Fruit fly (Drosophila melanogaster): ENCODE measurements around the gene Past1.

The Past1 gene

DNA sequence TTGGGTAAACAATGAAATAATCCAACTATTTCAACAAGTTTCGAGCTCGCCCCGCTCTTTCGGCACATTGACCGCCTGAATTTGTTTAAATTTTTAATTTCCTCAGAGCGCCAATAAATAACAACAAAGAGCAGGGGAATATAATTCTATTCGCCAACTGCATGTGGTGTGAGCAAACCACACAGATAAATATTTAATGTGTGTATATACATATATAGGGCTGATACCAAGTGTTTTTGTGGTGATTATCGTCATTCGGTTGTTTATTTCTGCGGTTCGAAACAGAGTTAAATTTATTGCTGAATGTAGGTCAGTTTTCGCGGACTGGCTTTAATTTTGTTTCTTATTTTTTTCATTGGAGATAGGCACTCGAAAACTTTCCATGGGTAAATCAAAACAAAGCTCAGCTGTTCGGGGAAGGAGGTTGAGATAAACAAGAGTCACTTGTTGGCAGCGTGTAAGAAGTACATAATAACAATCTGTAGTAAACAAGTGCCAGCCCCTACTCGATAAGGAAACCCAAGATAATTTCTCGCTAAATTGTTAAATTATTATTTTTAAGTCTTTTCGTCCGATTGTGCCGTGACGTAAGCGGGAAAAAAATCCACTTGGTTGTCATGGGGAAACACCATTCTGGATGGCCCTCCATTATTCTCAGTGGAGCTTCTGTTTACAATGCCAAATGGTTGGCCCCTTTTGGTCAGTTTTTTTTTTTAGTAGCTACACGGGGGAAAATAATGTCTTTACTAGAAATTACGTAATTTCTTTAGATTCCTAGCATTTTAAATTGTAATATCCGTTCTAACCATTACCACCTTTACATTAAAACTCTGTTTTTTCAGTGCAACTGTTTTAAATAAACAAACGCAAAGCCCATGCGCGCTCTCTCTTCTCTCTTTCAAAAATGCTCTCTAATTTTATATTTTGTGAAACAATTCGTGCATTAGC, 20.7 kb downstream of the Past1 start (continued):
- TF ChIP-seq CG3281 (GFP tag; optimal IDR thresholded peaks at IDR 0.05) (peak; percentile 42), CG12659 (GFP tag; optimal IDR thresholded peaks at IDR 0.05) (peak; percentile 47), MESR4 (GFP tag; optimal IDR thresholded peaks at IDR 0.05) (no peak), CG18476 (GFP tag; optimal IDR thresholded peaks at IDR 0.05) (peak; percentile 35), cad (GFP tag; optimal IDR thresholded peaks at IDR 0.05) (no peak), ken (GFP tag; IDR thresholded peaks at IDR 0.05) (0 out of 3 replicates have a peak, but pooled peaks have one; percentile 39), CG4328 (GFP tag; optimal IDR thresholded peaks at IDR 0.05) (peak; percentile 14), hkb (optimal IDR thresholded peaks at IDR 0.05) (no peak), hkb (GFP tag; IDR thresholded peaks at IDR 0.05) (peak; percentile 79), jing (GFP tag; optimal IDR thresholded peaks at IDR 0.05) (peak; percentile 8), CG30020 (tag; optimal IDR thresholded peaks at IDR 0.05) (no peak), Sox102F (GFP tag; optimal IDR thresholded peaks at IDR 0.05) (peak; percentile 64), HLH3B (GFP tag; IDR thresholded peaks at IDR 0.05) (peak; percentile 69), NC2α (GFP tag; optimal IDR thresholded peaks at IDR 0.05) (peak; percentile 41), CG10654 (GFP tag; optimal IDR thresholded peaks at IDR 0.05) (peak; percentile 50), tup (GFP tag; optimal IDR thresholded peaks at IDR 0.05) (no peak), Rfx (GFP tag; IDR thresholded peaks at IDR 0.05) (peak; percentile 75), CG2116 (GFP tag; optimal IDR thresholded peaks at IDR 0.05) (peak; percentile 16), CG4617 (GFP tag; optimal IDR thresholded peaks at IDR 0.05; ENCODE audit: borderline replicate concordance) (peak; percentile 14), CG13894 (tag; optimal IDR thresholded peaks at IDR 0.05) (peak; percentile 40), CG32767 (GFP tag; IDR thresholded peaks at IDR 0.05) (0 out of 2 replicates have a peak, but pooled peaks have one; percentile 29), E2f1 (GFP tag; IDR thresholded peaks at IDR 0.05) (peak; percentile 54; the same call in 1 of the 2 replicates), CG4707 (GFP tag; optimal IDR thresholded peaks at IDR 0.05) (no peak), CG2120 (GFP tag; optimal IDR thresholded peaks at IDR 0.05) (peak; percentile 80), jumu (GFP tag; optimal IDR thresholded peaks at IDR 0.05) (peak; percentile 12), luna (GFP tag; optimal IDR thresholded peaks at IDR 0.05) (peak; percentile 41), wdn (GFP tag; IDR thresholded peaks at IDR 0.05) (peak; percentile 68; the same call in 1 of the 2 replicates), Hr3 (GFP tag; optimal IDR thresholded peaks at IDR 0.05) (peak; percentile 28), lab (GFP tag; optimal IDR thresholded peaks at IDR 0.05) (peak; percentile 81), tgo (GFP tag; IDR thresholded peaks at IDR 0.05) (peak; percentile 68), NC2β (GFP tag; optimal IDR thresholded peaks at IDR 0.05) (peak; percentile 39), stc (GFP tag; IDR thresholded peaks at IDR 0.05) (peak; percentile 58; the same call in 1 of the 2 replicates), chinmo (GFP tag; IDR thresholded peaks at IDR 0.05; ENCODE audit: partially characterized antibody) (0 out of 4 replicates have a peak, but pooled peaks have one; percentile 56), otp (GFP tag; IDR thresholded peaks at IDR 0.05) (0 out of 3 replicates have a peak, but pooled peaks have one; percentile 18), shn (GFP tag; optimal IDR thresholded peaks at IDR 0.05) (peak; percentile 4), CG30403 (GFP tag; optimal IDR thresholded peaks at IDR 0.05) (peak; percentile 72), CG1792 (GFP tag; optimal IDR thresholded peaks at IDR 0.05) (no peak), Hmx (GFP tag; optimal IDR thresholded peaks at IDR 0.05) (no peak), CG1233 (GFP tag; optimal IDR thresholded peaks at IDR 0.05) (peak; percentile 47), fu2 (GFP tag; optimal IDR thresholded peaks at IDR 0.05) (peak; percentile 60), CG43689 (GFP tag; IDR thresholded peaks at IDR 0.05) (no peak), tio (GFP tag; optimal IDR thresholded peaks at IDR 0.05) (peak; percentile 22), ato (GFP tag; IDR thresholded peaks at IDR 0.05; ENCODE audit: partially characterized antibody) (no peak), CG12104 (GFP tag; optimal IDR thresholded peaks at IDR 0.05) (no peak), CG7839 (tag; optimal IDR thresholded peaks at IDR 0.05) (peak; percentile 61), CG1603 (tag; optimal IDR thresholded peaks at IDR 0.05) (no peak), Bdp1 (GFP tag; optimal IDR thresholded peaks at IDR 0.05) (peak; percentile 37), CG15011 (GFP tag; optimal IDR thresholded peaks at IDR 0.05) (peak; percentile 39)

Data from whole organism, embryonic.